Worm (Caenorhabditis elegans) whole organism, late embryonic: ENCODE results near the gene C18E9.5.

Experiments
- C38D4.7 ChIP-seq: fragments of 200-800 bp; sonication (Bioruptor generic); optimal IDR thresholded peaks from 2 replicates; lab custom pipeline; 2018; ENCODE audit warnings: mild to moderate bottlenecking, missing genetic modification characterization, moderate library complexity, missing compliant biosample characterization
- ama-1 ChIP-seq: fragments of 150-350 bp; optimal IDR thresholded peaks from 2 replicates; lab custom pipeline; 2014
- ceh-14 ChIP-seq: sonication (generic microtip); optimal IDR thresholded peaks from 2 replicates; lab custom pipeline; 2016; ENCODE audit warnings: missing genotype, missing genetic modification characterization, missing compliant biosample characterization
- dve-1 ChIP-seq: sonication (generic microtip); optimal IDR thresholded peaks from 2 replicates; lab custom pipeline; 2017; ENCODE audit warnings: antibody characterized with exemption, mild to moderate bottlenecking, missing genetic modification characterization, missing compliant biosample characterization
- elt-2 ChIP-seq: sonication (generic microtip); optimal IDR thresholded peaks from 2 replicates; lab custom pipeline; 2016; ENCODE audit warnings: missing genetic modification reagents, missing genetic modification characterization, missing compliant biosample characterization
- hlh-30 ChIP-seq: sonication (generic microtip); optimal IDR thresholded peaks from 2 replicates; lab custom pipeline; 2017; ENCODE audit warnings: antibody characterized with exemption, missing genetic modification characterization, missing compliant biosample characterization; ENCODE audit not compliant: insufficient read depth
- nfya-1 ChIP-seq: sonication (generic microtip); optimal IDR thresholded peaks from 2 replicates; lab custom pipeline; 2017; ENCODE audit warnings: missing genetic modification characterization, mild to moderate bottlenecking, missing compliant biosample characterization, antibody characterized with exemption, moderate library complexity
- nhr-11 ChIP-seq: fragments of 150-350 bp; optimal IDR thresholded peaks from 2 replicates; lab custom pipeline; 2014; ENCODE audit warnings: missing biosample characterization, missing genetic modification characterization
- pag-3 ChIP-seq: sonication (generic microtip); optimal IDR thresholded peaks from 2 replicates; lab custom pipeline; 2016; ENCODE audit warnings: missing compliant biosample characterization, missing genetic modification characterization, borderline replicate concordance
- pha-2 ChIP-seq: sonication (generic microtip); optimal IDR thresholded peaks from 2 replicates; lab custom pipeline; 2017; ENCODE audit warnings: mild to moderate bottlenecking, missing genetic modification characterization, missing compliant biosample characterization
- ttx-3 ChIP-seq: sonication (generic microtip); optimal IDR thresholded peaks from 2 replicates; lab custom pipeline; 2016; ENCODE audit warnings: missing genetic modification reagents, missing genetic modification characterization, missing compliant biosample characterization

DNA sequence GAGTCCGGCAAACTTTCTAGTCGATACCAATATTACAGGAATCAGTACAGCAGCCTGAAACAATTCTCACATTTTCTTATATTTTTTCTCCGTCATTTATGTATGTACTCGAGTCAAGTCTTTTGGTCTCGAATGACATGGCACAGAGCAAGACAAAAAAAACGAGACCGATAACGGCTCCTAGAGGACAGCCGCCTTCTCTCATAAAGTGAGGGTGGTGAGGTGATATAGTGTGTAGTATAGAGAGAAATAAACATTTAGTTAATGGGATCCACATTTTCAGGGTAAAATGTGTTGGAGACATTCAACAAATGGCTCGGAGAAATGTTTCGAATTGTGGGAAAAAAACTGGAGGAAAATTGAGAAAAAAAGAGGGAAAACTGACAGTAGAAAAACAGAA, 7.6 kb upstream of the C18E9.5 start:
- TF ChIP-seq nhr-11 (no peak), pag-3 (tag; lab: Kevin White, UChicago) (no peak), dve-1 (no peak), pha-2 (tag; lab: Kevin White, UChicago) (no peak), C38D4.7 (GFP tag; lab: Kevin White, UChicago) (no peak), nfya-1 (tag; lab: Kevin White, UChicago) (no peak), ama-1 (lab: Kevin White, UChicago) (no peak), hlh-30 (no peak), ttx-3 (tag; lab: Kevin White, UChicago) (no peak), elt-2 (no peak), ceh-14 (tag; lab: Kevin White, UChicago) (no peak)
